Fruit fly (Drosophila melanogaster): ENCODE data around the gene Pdzd8.

dm6 chrX:11886976-11887375 lies 43.7 kb downstream of the Pdzd8 start, which contains the start of the genes CG10353 and SelG:
- TF ChIP-seq CG10348 (GFP tag; IDR thresholded peaks at IDR 0.05) (no peak), CG9948 (tag; optimal IDR thresholded peaks at IDR 0.05) (no peak), fd96Ca (GFP tag; IDR thresholded peaks at IDR 0.05) (no peak), gl (tag; optimal IDR thresholded peaks at IDR 0.05) (no peak), CG17806 (tag; optimal IDR thresholded peaks at IDR 0.05) (no peak), CG12605 (GFP tag; IDR thresholded peaks at IDR 0.05) (no peak), Pif1B (GFP tag; optimal IDR thresholded peaks at IDR 0.05) (no peak), CG32121 (GFP tag; IDR thresholded peaks at IDR 0.05) (no peak)
